Worm (Caenorhabditis elegans) whole organism, mixed stage, embryonic: ENCODE results near the gene irld-12.

Source experiments
- M03D4.4 ChIP-seq: sonication (generic microtip); optimal IDR thresholded peaks from 2 replicates; lab custom pipeline; 2017; ENCODE audit warnings: mild to moderate bottlenecking, missing genetic modification characterization, missing compliant biosample characterization
- bed-3 ChIP-seq: fragments of 200-800 bp; sonication (Bioruptor generic); optimal IDR thresholded peaks from 3 replicates; lab custom pipeline; 2018; ENCODE audit warnings: mild to moderate bottlenecking, missing genetic modification characterization, moderate library complexity, missing compliant biosample characterization
- blmp-1 ChIP-seq: fragments of 150-350 bp; optimal IDR thresholded peaks from 2 replicates; lab custom pipeline; 2014; ENCODE audit warnings: missing biosample characterization, missing genetic modification characterization
- ceh-43 ChIP-seq: fragments of 200-800 bp; sonication (Bioruptor generic); optimal IDR thresholded peaks from 2 replicates; lab custom pipeline; 2018; ENCODE audit warnings: mild to moderate bottlenecking, missing genetic modification characterization, moderate library complexity, missing compliant biosample characterization
- ceh-83 ChIP-seq: fragments of 200-800 bp; sonication (Bioruptor generic); optimal IDR thresholded peaks from 2 replicates; lab custom pipeline; 2018; ENCODE audit warnings: mild to moderate bottlenecking, missing genetic modification characterization, missing compliant biosample characterization
- cnd-1 ChIP-seq: fragments of 200-800 bp; sonication (Bioruptor generic); optimal IDR thresholded peaks from 2 replicates; lab custom pipeline; 2018; ENCODE audit warnings: mild to moderate bottlenecking, missing genetic modification characterization, missing compliant biosample characterization
- drap-1 ChIP-seq: fragments of 200-800 bp; sonication (Bioruptor generic); optimal IDR thresholded peaks from 3 replicates; lab custom pipeline; 2018; ENCODE audit warnings: mild to moderate bottlenecking, missing genetic modification characterization, missing compliant biosample characterization
- elt-1 ChIP-seq: sonication (generic microtip); optimal IDR thresholded peaks from 2 replicates; lab custom pipeline; 2017; ENCODE audit warnings: missing genetic modification characterization, mild to moderate bottlenecking, missing compliant biosample characterization, antibody characterized with exemption, moderate library complexity, borderline replicate concordance; ENCODE audit not compliant: insufficient read depth
- elt-3 ChIP-seq: fragments of 150-350 bp; optimal IDR thresholded peaks from 2 replicates; lab custom pipeline; 2014; ENCODE audit warnings: missing biosample characterization, missing genetic modification characterization
- ham-2 ChIP-seq: fragments of 200-800 bp; sonication (Bioruptor generic); optimal IDR thresholded peaks from 2 replicates; lab custom pipeline; 2018; ENCODE audit warnings: mild to moderate bottlenecking, missing genetic modification characterization, missing compliant biosample characterization
- hlh-1 ChIP-seq: fragments of 150-350 bp; optimal IDR thresholded peaks from 2 replicates; lab custom pipeline; 2014; ENCODE audit warnings: missing biosample characterization, missing genetic modification reagents, missing genetic modification characterization
- lin-13 ChIP-seq: fragments of 150-350 bp; optimal IDR thresholded peaks from 2 replicates; lab custom pipeline; 2014; ENCODE audit warnings: missing biosample characterization, missing genetic modification characterization
- lin-32 ChIP-seq: fragments of 200-800 bp; sonication (Bioruptor generic); optimal IDR thresholded peaks from 2 replicates; lab custom pipeline; 2018; ENCODE audit warnings: mild to moderate bottlenecking, missing genetic modification characterization, missing compliant biosample characterization
- lsy-2 ChIP-seq: fragments of 150-350 bp; optimal IDR thresholded peaks from 2 replicates; lab custom pipeline; 2014; ENCODE audit warnings: missing biosample characterization, missing genetic modification characterization
- mab-5 ChIP-seq: fragments of 150-350 bp; optimal IDR thresholded peaks from 2 replicates; lab custom pipeline; 2014; ENCODE audit warnings: missing biosample characterization, missing genetic modification characterization
- mep-1 ChIP-seq: fragments of 150-350 bp; optimal IDR thresholded peaks from 2 replicates; lab custom pipeline; 2017; ENCODE audit warnings: missing biosample characterization, missing genetic modification reagents, missing genetic modification characterization, inconsistent platforms
- mls-2 ChIP-seq: sonication (generic microtip); optimal IDR thresholded peaks from 2 replicates; lab custom pipeline; 2016; ENCODE audit warnings: mild to moderate bottlenecking, missing genetic modification characterization, moderate library complexity, missing compliant biosample characterization
- nhr-12 ChIP-seq: fragments of 150-350 bp; optimal IDR thresholded peaks from 2 replicates; lab custom pipeline; 2014; ENCODE audit warnings: missing biosample characterization, missing genetic modification characterization
- nhr-2 ChIP-seq: fragments of 150-350 bp; optimal IDR thresholded peaks from 2 replicates; lab custom pipeline; 2014; ENCODE audit warnings: missing biosample characterization, missing genetic modification characterization
- nhr-237 ChIP-seq: fragments of 150-350 bp; optimal IDR thresholded peaks from 2 replicates; lab custom pipeline; 2014; ENCODE audit warnings: missing biosample characterization, missing genetic modification characterization
- nhr-28 ChIP-seq: fragments of 150-350 bp; optimal IDR thresholded peaks from 2 replicates; lab custom pipeline; 2014; ENCODE audit warnings: missing biosample characterization, missing genetic modification characterization
- nhr-76 ChIP-seq: sonication (generic microtip); optimal IDR thresholded peaks from 2 replicates; lab custom pipeline; 2017; ENCODE audit warnings: missing biosample characterization, missing genetic modification characterization
- pha-4 ChIP-seq: fragments of 150-350 bp; optimal IDR thresholded peaks from 2 replicates; lab custom pipeline; 2018; ENCODE audit warnings: missing biosample characterization, missing genetic modification reagents, missing genetic modification characterization
- sem-2 ChIP-seq: fragments of 200-800 bp; sonication (Bioruptor generic); optimal IDR thresholded peaks from 2 replicates; lab custom pipeline; 2018; ENCODE audit warnings: mild to moderate bottlenecking, missing genetic modification characterization, missing compliant biosample characterization
- snpc-4 ChIP-seq: fragments of 150-350 bp; optimal IDR thresholded peaks from 2 replicates; lab custom pipeline; 2014; ENCODE audit warnings: missing biosample characterization, missing genetic modification characterization
- sptf-1 ChIP-seq: sonication (generic microtip); optimal IDR thresholded peaks from 2 replicates; lab custom pipeline; 2017; ENCODE audit warnings: mild to moderate bottlenecking, missing genetic modification characterization, moderate library complexity, missing compliant biosample characterization
- tbx-8 ChIP-seq: fragments of 200-800 bp; sonication (Bioruptor generic); optimal IDR thresholded peaks from 2 replicates; lab custom pipeline; 2018; ENCODE audit warnings: mild to moderate bottlenecking, missing genetic modification characterization, moderate library complexity, missing compliant biosample characterization
- unc-120 ChIP-seq: sonication (generic microtip); optimal IDR thresholded peaks from 2 replicates; lab custom pipeline; 2017; ENCODE audit warnings: missing genetic modification characterization, missing compliant biosample characterization; ENCODE audit not compliant: poor library complexity, severe bottlenecking
- unc-39 ChIP-seq: fragments of 150-350 bp; optimal IDR thresholded peaks from 2 replicates; lab custom pipeline; 2014; ENCODE audit warnings: missing biosample characterization, missing genetic modification characterization
- unc-62 ChIP-seq: fragments of 150-350 bp; optimal IDR thresholded peaks from 2 replicates; lab custom pipeline; 2014; ENCODE audit warnings: missing biosample characterization, missing genetic modification reagents, missing genetic modification characterization
- zip-8 ChIP-seq: fragments of 150-350 bp; optimal IDR thresholded peaks from 2 replicates; lab custom pipeline; 2014; ENCODE audit warnings: missing biosample characterization, missing genetic modification characterization

The irld-12 gene

ce11 chrV:3024274-3024673 lies 3.1 kb upstream of the irld-12 start, which contains the start of gene asp-8:
Gene asp-8 (plus strand): TSS chrV:3024549.
- TF ChIP-seq sptf-1 (tag; lab: Kevin White, UChicago): no peak
- no peak for TF ChIP-seq mep-1 (tag; lab: Kevin White, UChicago)
- no peak for TF ChIP-seq nhr-12 (tag; lab: Kevin White, UChicago)
- TF ChIP-seq nhr-2: no peak
- TF ChIP-seq sem-2 (GFP tag; lab: Kevin White, UChicago): no peak
- TF ChIP-seq nhr-76 (tag; lab: Kevin White, UChicago): no peak
- no peak for TF ChIP-seq snpc-4
- TF ChIP-seq lin-32: no peak

DNA sequence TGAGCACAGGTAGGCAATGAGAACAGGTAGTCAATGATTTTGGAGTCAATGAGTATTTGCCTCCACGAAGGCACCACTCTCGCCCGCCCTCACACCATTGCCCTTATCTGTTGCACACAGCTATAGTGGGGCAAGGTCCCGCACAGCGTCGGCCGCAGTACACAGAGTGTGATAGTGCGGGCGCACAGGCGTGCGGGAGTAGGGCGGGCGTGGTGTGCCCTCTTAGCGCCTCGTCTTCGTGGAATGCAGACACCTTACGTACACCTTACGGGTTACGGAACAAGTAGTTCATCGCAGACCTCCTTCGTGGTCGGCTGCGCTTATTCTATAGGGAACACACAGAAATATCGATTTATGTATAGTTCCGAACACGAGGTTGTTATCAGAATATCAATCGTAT lies 3.3 kb downstream of the irld-12 start:
- TF ChIP-seq unc-120 (tag; lab: Kevin White, UChicago) (no peak), lsy-2 (tag; lab: Kevin White, UChicago) (no peak), lin-32 (no peak), cnd-1 (tag; lab: Kevin White, UChicago) (no peak), nhr-237 (tag; lab: Kevin White, UChicago) (no peak), snpc-4 (no peak), mab-5 (tag; lab: Kevin White, UChicago) (no peak), tbx-8 (GFP tag; lab: Kevin White, UChicago) (no peak), elt-3 (tag; lab: Kevin White, UChicago) (no peak), sem-2 (GFP tag; lab: Kevin White, UChicago) (no peak), sptf-1 (tag; lab: Kevin White, UChicago) (no peak), drap-1 (GFP tag; lab: Kevin White, UChicago) (no peak), elt-1 (tag; lab: Kevin White, UChicago) (no peak)

ce11 chrV:3014185-3014584 lies 7.0 kb downstream of the irld-12 start, which contains the start of gene K12D9.1:
Gene K12D9.1 (plus strand): TSS chrV:3014485.
- no peak for TF ChIP-seq nhr-76 (tag; lab: Kevin White, UChicago)
- no peak for TF ChIP-seq pha-4 (tag; lab: Kevin White, UChicago)
- no peak for TF ChIP-seq lsy-2 (tag; lab: Kevin White, UChicago)
- TF ChIP-seq ham-2 (GFP tag; lab: Kevin White, UChicago): no peak
- no peak for TF ChIP-seq ceh-83 (GFP tag; lab: Kevin White, UChicago)
- TF ChIP-seq bed-3 (GFP tag; lab: Kevin White, UChicago): no peak
- TF ChIP-seq mls-2 (tag; lab: Kevin White, UChicago): no peak
- TF ChIP-seq ceh-43 (GFP tag; lab: Kevin White, UChicago): no peak
- TF ChIP-seq unc-62 (GFP tag; lab: Kevin White, UChicago): no peak
- TF ChIP-seq nhr-28 (tag; lab: Kevin White, UChicago): no peak
- TF ChIP-seq M03D4.4 (tag; lab: Kevin White, UChicago): no peak
- TF ChIP-seq unc-120 (tag; lab: Kevin White, UChicago): no peak
- no peak for TF ChIP-seq lin-13 (tag; lab: Kevin White, UChicago)
- TF ChIP-seq drap-1 (GFP tag; lab: Kevin White, UChicago): no peak
- TF ChIP-seq elt-1 (tag; lab: Kevin White, UChicago): no peak

- no peak for TF ChIP-seq hlh-1 (tag; lab: Kevin White, UChicago)
- no peak for TF ChIP-seq unc-39 (tag; lab: Kevin White, UChicago)
- TF ChIP-seq lsy-2 (tag; lab: Kevin White, UChicago): no peak
- no peak for TF ChIP-seq lin-13 (tag; lab: Kevin White, UChicago)
- no peak for TF ChIP-seq unc-120 (tag; lab: Kevin White, UChicago)
- TF ChIP-seq mab-5 (tag; lab: Kevin White, UChicago): no peak
- no peak for TF ChIP-seq unc-62 (GFP tag; lab: Kevin White, UChicago)
- TF ChIP-seq zip-8 (tag; lab: Kevin White, UChicago): no peak
- no peak for TF ChIP-seq M03D4.4 (tag; lab: Kevin White, UChicago)
- TF ChIP-seq lin-32: no peak
- no peak for TF ChIP-seq snpc-4
- TF ChIP-seq sptf-1 (tag; lab: Kevin White, UChicago): no peak
- TF ChIP-seq blmp-1 (tag; lab: Kevin White, UChicago): no peak
Observed at ce11 chrV:3011394-3011793, 9.8 kb downstream of the irld-12 start, which contains the start of gene srw-135. Gene srw-135 (minus strand): TSS chrV:3011494.
